Fruit fly (Drosophila melanogaster) whole organism, embryonic: ENCODE results near the gene ash1.

Experiments used
- ATbp ChIP-seq: fragments of 200-800 bp; sonication (Bioruptor generic); optimal IDR thresholded peaks from 2 replicates; lab custom pipeline; 2017; ENCODE audit warnings: missing biosample characterization, mild to moderate bottlenecking, missing genetic modification characterization, missing genetic modification reagents
- Ada2b ChIP-seq: fragments of 200-800 bp; sonication (Bioruptor generic); IDR thresholded peaks from 2 replicates; pipeline ENCODE4 v1.3.6; 2022; ENCODE audit warnings: missing biosample characterization, missing genetic modification characterization
- CG10431 ChIP-seq: fragments of 200-800 bp; sonication (Bioruptor generic); optimal IDR thresholded peaks from 3 replicates; lab custom pipeline; 2018; ENCODE audit warnings: missing biosample characterization, mild to moderate bottlenecking, missing genetic modification characterization
- CG10543 ChIP-seq: fragments of 200-800 bp; sonication (Bioruptor generic); optimal IDR thresholded peaks from 3 replicates; lab custom pipeline; 2017; ENCODE audit warnings: missing biosample characterization, mild to moderate bottlenecking, missing genetic modification characterization, moderate library complexity
- CG10654 ChIP-seq: fragments of 200-800 bp; sonication (Bioruptor generic); optimal IDR thresholded peaks from 2 replicates; lab custom pipeline; 2016; ENCODE audit warnings: missing biosample characterization, missing genetic modification characterization
- CG13123 ChIP-seq: fragments of 200-800 bp; sonication (Bioruptor generic); optimal IDR thresholded peaks from 2 replicates; lab custom pipeline; 2016; ENCODE audit warnings: missing biosample characterization, missing genetic modification characterization
- CG16813 ChIP-seq: fragments of 200-800 bp; sonication (Bioruptor generic); IDR thresholded peaks from 3 replicates; pipeline ENCODE4 v1.3.6; 2022; ENCODE audit warnings: missing biosample characterization, missing genetic modification characterization; ENCODE audit not compliant: partially characterized antibody
- CG16815 ChIP-seq: fragments of 200-800 bp; sonication (Bioruptor generic); optimal IDR thresholded peaks from 3 replicates; lab custom pipeline; 2017; ENCODE audit warnings: missing biosample characterization, mild to moderate bottlenecking, missing genetic modification characterization
- CG2678 ChIP-seq: fragments of 200-800 bp; sonication (Bioruptor generic); optimal IDR thresholded peaks from 3 replicates; lab custom pipeline; 2019; ENCODE audit warnings: missing biosample characterization, mild to moderate bottlenecking, missing genetic modification characterization, moderate library complexity
- CG2875 ChIP-seq: fragments of 200-800 bp; sonication (Bioruptor generic); optimal IDR thresholded peaks from 2 replicates; lab custom pipeline; 2017; ENCODE audit warnings: missing biosample characterization, mild to moderate bottlenecking, missing genetic modification characterization, missing genetic modification reagents
- CG30020 ChIP-seq: fragments of 200-800 bp; optimal IDR thresholded peaks from 2 replicates; lab custom pipeline; 2019; ENCODE audit warnings: missing biosample characterization, mild to moderate bottlenecking, missing genetic modification characterization, moderate library complexity
- CG30431 ChIP-seq: fragments of 200-800 bp; sonication (Bioruptor generic); optimal IDR thresholded peaks from 2 replicates; lab custom pipeline; 2017; ENCODE audit warnings: missing biosample characterization, missing genetic modification characterization
- CG33213 ChIP-seq: fragments of 200-800 bp; sonication (Bioruptor generic); optimal IDR thresholded peaks from 3 replicates; lab custom pipeline; 2016; ENCODE audit warnings: missing biosample characterization, missing genetic modification characterization
- CG5180 ChIP-seq: fragments of 200-800 bp; sonication (Bioruptor generic); optimal IDR thresholded peaks from 3 replicates; lab custom pipeline; 2017; ENCODE audit warnings: missing biosample characterization, missing genetic modification characterization, mild to moderate bottlenecking, moderate library complexity, missing genetic modification reagents
- CG5245 ChIP-seq: fragments of 200-800 bp; sonication (Bioruptor generic); optimal IDR thresholded peaks from 3 replicates; lab custom pipeline; 2016; ENCODE audit warnings: missing biosample characterization, missing genetic modification characterization
- CG6175 ChIP-seq: fragments of 200-800 bp; sonication (Bioruptor generic); IDR thresholded peaks from 3 replicates; pipeline ENCODE4 v1.3.6; 2022; ENCODE audit warnings: missing biosample characterization, missing genetic modification characterization
- CG6254 ChIP-seq: fragments of 200-800 bp; sonication (Bioruptor generic); optimal IDR thresholded peaks from 3 replicates; lab custom pipeline; 2017; ENCODE audit warnings: mild to moderate bottlenecking, missing biosample characterization, missing genetic modification reagents, missing genetic modification characterization
- CG6272 ChIP-seq: fragments of 200-800 bp; sonication (Bioruptor generic); IDR thresholded peaks from 2 replicates; pipeline ENCODE4 v1.3.6; 2022; ENCODE audit warnings: missing biosample characterization, missing genetic modification characterization
- CG6765 ChIP-seq: fragments of 200-800 bp; sonication (Bioruptor generic); optimal IDR thresholded peaks from 3 replicates; lab custom pipeline; 2017; ENCODE audit warnings: missing biosample characterization, mild to moderate bottlenecking, missing genetic modification characterization
- Dad ChIP-seq: fragments of 200-800 bp; sonication (Bioruptor generic); optimal IDR thresholded peaks from 3 replicates; lab custom pipeline; 2016; ENCODE audit warnings: missing biosample characterization, missing genetic modification characterization
- Deaf1 ChIP-seq: fragments of 200-800 bp; optimal IDR thresholded peaks from 3 replicates; lab custom pipeline; 2019; ENCODE audit warnings: missing biosample characterization, mild to moderate bottlenecking, missing genetic modification characterization, moderate library complexity
- Dip2 ChIP-seq: fragments of 200-800 bp; sonication (Bioruptor generic); IDR thresholded peaks from 2 replicates; pipeline ENCODE4 v1.3.6; 2022; ENCODE audit warnings: missing biosample characterization, missing genetic modification characterization
- Elba2 ChIP-seq: fragments of 200-800 bp; sonication (Bioruptor generic); optimal IDR thresholded peaks from 3 replicates; lab custom pipeline; 2016; ENCODE audit warnings: missing biosample characterization, missing genetic modification characterization
- H15 ChIP-seq: fragments of 200-800 bp; sonication (Bioruptor generic); IDR thresholded peaks from 3 replicates; pipeline ENCODE4 v1.3.6; 2022; ENCODE audit warnings: missing biosample characterization, missing genetic modification characterization
- Max ChIP-seq: fragments of 200-800 bp; sonication (Bioruptor generic); optimal IDR thresholded peaks from 2 replicates; lab custom pipeline; 2016; ENCODE audit warnings: missing biosample characterization, mild to moderate bottlenecking, missing genetic modification characterization
- Meics ChIP-seq: fragments of 200-800 bp; sonication (Bioruptor generic); optimal IDR thresholded peaks from 2 replicates; lab custom pipeline; 2017; ENCODE audit warnings: missing biosample characterization, mild to moderate bottlenecking, missing genetic modification characterization
- Nf-YC ChIP-seq: fragments of 200-800 bp; optimal IDR thresholded peaks from 3 replicates; lab custom pipeline; 2019; ENCODE audit warnings: missing biosample characterization, mild to moderate bottlenecking, missing genetic modification characterization, moderate library complexity
- Six4 ChIP-seq: fragments of 200-800 bp; sonication (Bioruptor generic); optimal IDR thresholded peaks from 2 replicates; lab custom pipeline; 2016; ENCODE audit warnings: missing biosample characterization, missing genetic modification characterization
- aop ChIP-seq: fragments of 200-800 bp; sonication (Bioruptor generic); IDR thresholded peaks from 2 replicates; pipeline ENCODE4 v1.3.6; 2022; ENCODE audit warnings: missing biosample characterization, missing genetic modification characterization
- ato ChIP-seq: fragments of 200-800 bp; sonication (Bioruptor generic); IDR thresholded peaks from 2 replicates; pipeline ENCODE4 v1.3.6; 2022; ENCODE audit warnings: missing biosample characterization, missing genetic modification characterization; ENCODE audit not compliant: partially characterized antibody
- chif ChIP-seq, 2 experiments: fragments of 200-800 bp; sonication (Bioruptor generic); optimal IDR thresholded peaks; 3 replicates each; lab custom pipeline; 2016; ENCODE audit warnings: missing biosample characterization in 2 of 2, missing genetic modification characterization in 2 of 2
- dysf ChIP-seq: fragments of 200-800 bp; sonication (Bioruptor generic); IDR thresholded peaks from 3 replicates; pipeline ENCODE4 v1.3.6; 2022; ENCODE audit warnings: missing biosample characterization, missing genetic modification characterization
- fd64A ChIP-seq: fragments of 200-800 bp; sonication (Bioruptor generic); optimal IDR thresholded peaks from 3 replicates; lab custom pipeline; 2018; ENCODE audit warnings: missing biosample characterization, mild to moderate bottlenecking, missing genetic modification characterization
- ftz-f1 ChIP-seq: fragments of 200-800 bp; sonication (Bioruptor generic); optimal IDR thresholded peaks from 2 replicates; lab custom pipeline; 2016; ENCODE audit warnings: missing biosample characterization, missing genetic modification characterization
- gce ChIP-seq: fragments of 200-800 bp; sonication (Bioruptor generic); IDR thresholded peaks from 3 replicates; pipeline ENCODE4 v1.3.6; 2022; ENCODE audit warnings: missing biosample characterization, missing genetic modification characterization
- grn ChIP-seq: fragments of 200-800 bp; sonication (Bioruptor generic); optimal IDR thresholded peaks from 3 replicates; lab custom pipeline; 2017; ENCODE audit warnings: missing biosample characterization, missing genetic modification characterization
- gsb ChIP-seq: fragments of 200-800 bp; sonication (Bioruptor generic); IDR thresholded peaks from 2 replicates; pipeline ENCODE4 v1.3.6; 2022; ENCODE audit warnings: missing biosample characterization, missing genetic modification characterization
- hb ChIP-seq: fragments of 200-800 bp; sonication (Bioruptor generic); IDR thresholded peaks from 3 replicates; pipeline ENCODE4 v1.3.6; 2022; ENCODE audit warnings: missing biosample characterization, missing genetic modification characterization; ENCODE audit not compliant: partially characterized antibody
- lmd ChIP-seq: fragments of 200-800 bp; sonication (Bioruptor generic); IDR thresholded peaks from 2 replicates; pipeline ENCODE4 v1.3.6; 2022; ENCODE audit warnings: missing biosample characterization, missing genetic modification characterization
- luna ChIP-seq: fragments of 200-800 bp; sonication (Bioruptor generic); optimal IDR thresholded peaks from 2 replicates; lab custom pipeline; 2016; ENCODE audit warnings: missing biosample characterization, missing genetic modification characterization
- onecut ChIP-seq: fragments of 200-800 bp; sonication (Bioruptor generic); IDR thresholded peaks from 2 replicates; pipeline ENCODE4 v1.3.6; 2022; ENCODE audit warnings: missing biosample characterization, missing genetic modification characterization
- pfk ChIP-seq: fragments of 200-800 bp; sonication (Bioruptor generic); optimal IDR thresholded peaks from 2 replicates; lab custom pipeline; 2018; ENCODE audit warnings: missing biosample characterization, mild to moderate bottlenecking, missing genetic modification characterization, moderate library complexity
- pho ChIP-seq: fragments of 200-800 bp; sonication (Bioruptor generic); optimal IDR thresholded peaks from 2 replicates; lab custom pipeline; 2016; ENCODE audit warnings: missing biosample characterization, missing genetic modification characterization
- pros ChIP-seq: fragments of 200-800 bp; sonication (Bioruptor generic); optimal IDR thresholded peaks from 3 replicates; lab custom pipeline; 2019; ENCODE audit warnings: missing biosample characterization, mild to moderate bottlenecking, missing genetic modification characterization, moderate library complexity
- pzg ChIP-seq: fragments of 200-800 bp; sonication (Bioruptor generic); optimal IDR thresholded peaks from 3 replicates; lab custom pipeline; 2018; ENCODE audit warnings: missing biosample characterization, mild to moderate bottlenecking, missing genetic modification characterization, moderate library complexity
- sens ChIP-seq: fragments of 200-800 bp; sonication (Bioruptor generic); peaks from one replicate; lab custom pipeline; 2016; ENCODE audit warnings: missing biosample characterization, missing genetic modification characterization
- seq ChIP-seq: fragments of 200-800 bp; sonication (Bioruptor generic); IDR thresholded peaks from 2 replicates; pipeline ENCODE4 v1.3.6; 2022; ENCODE audit warnings: missing biosample characterization, missing genetic modification characterization
- slbo ChIP-seq: fragments of 200-800 bp; sonication (Bioruptor generic); IDR thresholded peaks from 2 replicates; pipeline ENCODE4 v1.3.6; 2022; ENCODE audit warnings: missing biosample characterization, missing genetic modification characterization
- slp2 ChIP-seq: fragments of 200-800 bp; sonication (Bioruptor generic); optimal IDR thresholded peaks from 2 replicates; lab custom pipeline; 2016; ENCODE audit warnings: missing biosample characterization, missing genetic modification characterization
- vnd ChIP-seq: fragments of 200-800 bp; sonication (Bioruptor generic); IDR thresholded peaks from 3 replicates; pipeline ENCODE4 v1.3.6; 2022; ENCODE audit warnings: missing biosample characterization, missing genetic modification characterization; ENCODE audit not compliant: partially characterized antibody

The ash1 gene

DNA sequence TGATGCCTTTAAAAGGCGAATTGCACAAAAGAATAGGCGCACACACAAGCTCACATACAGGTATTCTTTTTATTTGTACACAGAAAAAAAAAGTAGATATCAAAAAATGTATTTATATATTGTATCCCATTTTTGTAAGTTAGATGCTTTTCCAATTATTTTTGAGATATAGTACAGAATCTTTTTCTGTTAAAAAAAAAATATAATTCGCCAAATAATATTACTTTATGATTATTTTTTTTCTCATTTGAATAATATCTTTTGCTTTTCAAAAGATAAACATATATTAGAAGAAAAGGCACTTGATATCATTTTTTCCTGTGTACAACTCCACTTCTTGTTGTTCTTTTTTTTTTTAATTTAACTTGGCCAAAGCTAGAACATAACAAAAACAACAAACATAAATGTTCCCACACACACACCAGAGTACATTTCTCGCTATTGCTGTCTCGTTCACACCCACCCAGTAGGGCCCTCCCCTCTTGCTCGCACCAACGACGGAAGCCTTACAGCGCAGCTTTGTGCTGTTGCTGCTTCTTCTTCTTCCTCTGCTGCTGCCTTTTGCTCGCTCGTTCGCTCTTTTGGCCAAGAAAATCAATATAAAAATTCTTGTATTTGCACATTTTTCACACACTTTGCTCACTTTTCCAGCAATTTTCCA, 36.4 kb upstream of the ash1 start (continued):
- TF ChIP-seq ATbp (GFP tag; lab: Kevin White, UChicago) (peak; percentile 33), CG13123 (GFP tag; lab: Kevin White, UChicago) (peak; percentile 18), CG30431 (no peak), CG30020 (no peak), pros (no peak), CG10431 (no peak), slbo (peak; percentile 88), CG6765 (GFP tag; lab: Kevin White, UChicago) (peak; percentile 57), hb (GFP tag; lab: Robert Waterston, UW) (no peak), gce (GFP tag; lab: Robert Waterston, UW) (peak; percentile 33; the same call in 1 of the 3 replicates), fd64A (GFP tag; lab: Kevin White, UChicago) (no peak), dysf (peak; percentile 87; the same call in 2 of the 3 replicates), H15 (GFP tag; lab: Robert Waterston, UW) (no peak), CG5180 (GFP tag; lab: Kevin White, UChicago) (no peak), aop (no peak), chif (GFP tag; optimal IDR thresholded peaks at IDR 0.05; lab: Kevin White, UChicago) (peak in 1 of 2 experiments; percentile 21), pfk (GFP tag; lab: Kevin White, UChicago) (no peak), gsb (GFP tag; lab: Robert Waterston, UW) (no peak), pzg (GFP tag; lab: Kevin White, UChicago) (no peak), Max (peak; percentile 1), Dad (GFP tag; lab: Kevin White, UChicago) (no peak), onecut (GFP tag; lab: Robert Waterston, UW) (peak; percentile 96), slp2 (GFP tag; lab: Kevin White, UChicago) (no peak), Elba2 (GFP tag; lab: Kevin White, UChicago) (no peak), Dip2 (GFP tag; lab: Robert Waterston, UW) (no peak), CG6175 (0 out of 3 replicates have a peak, but pooled peaks have one; percentile 12), luna (GFP tag; lab: Kevin White, UChicago) (no peak), CG6272 (GFP tag; lab: Robert Waterston, UW) (no peak), CG5245 (peak; percentile 29), pho (GFP tag; lab: Kevin White, UChicago) (no peak), seq (GFP tag; lab: Robert Waterston, UW) (0 out of 2 replicates have a peak, but pooled peaks have one; percentile 23), CG33213 (GFP tag; lab: Kevin White, UChicago) (no peak), CG16813 (no peak), CG16815 (GFP tag; lab: Kevin White, UChicago) (peak; percentile 50), CG10654 (GFP tag; lab: Kevin White, UChicago) (peak; percentile 63), Deaf1 (tag; lab: Kevin White, UChicago) (peak; percentile 53), CG2678 (tag; lab: Kevin White, UChicago) (peak; percentile 94), Nf-YC (tag; lab: Kevin White, UChicago) (peak; percentile 35), Ada2b (GFP tag; lab: Robert Waterston, UW) (0 out of 2 replicates have a peak, but pooled peaks have one; percentile 48), sens (GFP tag; lab: Kevin White, UChicago) (no peak), Six4 (GFP tag; lab: Kevin White, UChicago) (peak; percentile 73), vnd (GFP tag; lab: Robert Waterston, UW) (no peak), CG2875 (GFP tag; lab: Kevin White, UChicago) (peak; percentile 32), Meics (GFP tag; lab: Kevin White, UChicago) (peak; percentile 89), ato (no peak), CG6254 (GFP tag; lab: Kevin White, UChicago) (peak; percentile 48), lmd (peak; percentile 81; the same call in 1 of the 2 replicates), ftz-f1 (GFP tag; lab: Kevin White, UChicago) (no peak), grn (GFP tag; lab: Kevin White, UChicago) (no peak), CG10543 (GFP tag; lab: Kevin White, UChicago) (peak; percentile 48)
